Worm (Caenorhabditis elegans) whole organism, L3 larva: ENCODE data around the gene C02G6.3.

Experiments used
- ceh-28 ChIP-seq: fragments of 150-350 bp; optimal IDR thresholded peaks from 2 replicates; lab custom pipeline; 2014; ENCODE audit warnings: missing biosample characterization, missing genetic modification reagents, missing genetic modification characterization
- daf-12 ChIP-seq: fragments of 150-350 bp; optimal IDR thresholded peaks from 2 replicates; lab custom pipeline; 2014; ENCODE audit warnings: missing biosample characterization, missing genetic modification reagents, missing genetic modification characterization
- fkh-10 ChIP-seq: sonication (generic microtip); optimal IDR thresholded peaks from 2 replicates; lab custom pipeline; 2017; ENCODE audit warnings: missing biosample characterization, missing genetic modification reagents, missing genetic modification characterization
- nfya-1 ChIP-seq: sonication (generic microtip); optimal IDR thresholded peaks from 2 replicates; lab custom pipeline; 2017; ENCODE audit warnings: missing genetic modification characterization, mild to moderate bottlenecking, missing compliant biosample characterization, antibody characterized with exemption, moderate library complexity; ENCODE audit not compliant: insufficient read depth
- nhr-11 ChIP-seq: fragments of 150-350 bp; optimal IDR thresholded peaks from 2 replicates; lab custom pipeline; 2014; ENCODE audit warnings: missing biosample characterization, missing genetic modification characterization
- nhr-25 ChIP-seq: sonication (generic microtip); optimal IDR thresholded peaks from 2 replicates; lab custom pipeline; 2017; ENCODE audit warnings: missing biosample characterization, missing genetic modification characterization
- skn-1 ChIP-seq: fragments of 150-350 bp; optimal IDR thresholded peaks from 2 replicates; lab custom pipeline; 2014; ENCODE audit warnings: missing biosample characterization, missing genetic modification characterization
- unc-62 ChIP-seq: fragments of 150-350 bp; sonication (generic microtip); optimal IDR thresholded peaks from 4 replicates; lab custom pipeline; 2014; ENCODE audit warnings: missing biosample characterization, missing genetic modification reagents, missing genetic modification characterization
- zag-1 ChIP-seq: fragments of 150-350 bp; optimal IDR thresholded peaks from 2 replicates; lab custom pipeline; 2014; ENCODE audit warnings: missing biosample characterization, missing genetic modification characterization

DNA sequence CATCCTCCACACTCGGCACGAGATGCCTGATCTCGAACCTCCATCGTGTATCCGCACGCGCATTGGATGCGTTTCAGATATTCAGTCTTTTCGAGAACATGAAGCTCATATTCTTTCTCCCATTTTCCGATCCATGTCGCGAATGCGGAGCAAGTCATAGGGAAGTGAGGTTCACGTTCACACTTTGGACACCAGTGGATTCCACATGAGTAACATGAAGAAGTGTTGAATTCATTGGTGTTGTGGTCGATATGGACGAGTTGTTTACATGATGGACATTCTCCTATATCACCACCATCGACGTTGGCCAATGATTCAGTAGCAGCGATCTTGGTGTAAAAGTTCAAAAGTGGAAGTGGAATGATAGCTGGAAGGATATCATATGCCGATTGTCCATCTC lies 39.2 kb upstream of the C02G6.3 start:
- TF ChIP-seq skn-1 (tag; lab: Kevin White, UChicago): no peak
- TF ChIP-seq nhr-11: no peak
- peak; percentile 32 for TF ChIP-seq nhr-25 (tag; lab: Kevin White, UChicago)
- no peak for TF ChIP-seq nfya-1 (tag; lab: Kevin White, UChicago)
- TF ChIP-seq zag-1 (tag; lab: Kevin White, UChicago): no peak
- no peak for TF ChIP-seq ceh-28 (tag; lab: Kevin White, UChicago)
- TF ChIP-seq unc-62 (GFP tag; lab: Kevin White, UChicago): no peak
- TF ChIP-seq fkh-10 (GFP tag; lab: Kevin White, UChicago): no peak
- TF ChIP-seq daf-12 (tag; lab: Kevin White, UChicago): no peak
